Worm (Caenorhabditis elegans) whole organism, L4 larva: Measurements from ENCODE around the gene EGAP1.5.

Experiments
- F37D6.2 ChIP-seq: sonication (generic microtip); optimal IDR thresholded peaks from 2 replicates; lab custom pipeline; 2016; ENCODE audit warnings: mild to moderate bottlenecking, missing genetic modification characterization, missing compliant biosample characterization
- F44E2.7 ChIP-seq: fragments of 200-800 bp; sonication (Bioruptor generic); IDR thresholded peaks from 2 replicates; pipeline ENCODE4 v2.1.2; 2022; ENCODE audit warnings: missing genetic modification characterization, missing compliant biosample characterization
- F49E8.2 ChIP-seq: sonication (generic microtip); optimal IDR thresholded peaks from 2 replicates; lab custom pipeline; 2016; ENCODE audit warnings: missing compliant biosample characterization, mild to moderate bottlenecking, missing genetic modification characterization, borderline replicate concordance
- T26A8.4 ChIP-seq: fragments of 200-800 bp; sonication (Bioruptor generic); IDR thresholded peaks from 2 replicates; pipeline ENCODE4 v1.3.6; 2022; ENCODE audit warnings: missing genetic modification characterization, missing compliant biosample characterization
- Y105C5A.15 ChIP-seq: fragments of 200-800 bp; sonication (Bioruptor generic); IDR thresholded peaks from 2 replicates; pipeline ENCODE4 v1.3.6; 2022; ENCODE audit warnings: missing genetic modification characterization, missing compliant biosample characterization
- ZK337.2 ChIP-seq: fragments of 200-800 bp; sonication (Bioruptor generic); IDR thresholded peaks from 2 replicates; pipeline ENCODE4 v1.3.6; 2022; ENCODE audit warnings: missing genetic modification reagents, missing genetic modification characterization, missing compliant biosample characterization
- ZK546.5 ChIP-seq, 2 experiments: sonication (generic microtip); optimal IDR thresholded peaks; 2 replicates each; lab custom pipeline; 2017; ENCODE audit warnings: missing biosample characterization in 2 of 2, missing genetic modification characterization in 2 of 2
- aly-2 ChIP-seq: sonication (generic microtip); optimal IDR thresholded peaks from 2 replicates; lab custom pipeline; 2018; ENCODE audit warnings: missing biosample characterization, missing genetic modification characterization
- attf-4 ChIP-seq: sonication (generic microtip); optimal IDR thresholded peaks from 3 replicates; lab custom pipeline; 2017; ENCODE audit warnings: missing biosample characterization, missing genetic modification characterization
- ceh-20 ChIP-seq: fragments of 200-800 bp; sonication (Bioruptor generic); IDR thresholded peaks from 2 replicates; pipeline ENCODE4 v1.3.6; 2022; ENCODE audit warnings: missing genetic modification reagents, missing genetic modification characterization, missing compliant biosample characterization
- ceh-28 ChIP-seq: fragments of 150-350 bp; optimal IDR thresholded peaks from 2 replicates; lab custom pipeline; 2014; ENCODE audit warnings: missing biosample characterization, missing genetic modification reagents, missing genetic modification characterization
- daf-12 ChIP-seq: fragments of 150-350 bp; optimal IDR thresholded peaks from 2 replicates; lab custom pipeline; 2014; ENCODE audit warnings: missing biosample characterization, missing genetic modification reagents, missing genetic modification characterization
- daf-16 ChIP-seq, 3 experiments: sonication (generic microtip); optimal IDR thresholded peaks; 2 replicates each; lab custom pipeline; 2016 to 2017; ENCODE audit warnings: missing genetic modification characterization in 3 of 3, missing genetic modification reagents in 3 of 3, mild to moderate bottlenecking in 2 of 3, missing compliant biosample characterization in 2 of 3, missing biosample characterization in 1 of 3, moderate library complexity in 1 of 3
- dpl-1 ChIP-seq: fragments of 150-350 bp; optimal IDR thresholded peaks from 2 replicates; lab custom pipeline; 2014; ENCODE audit warnings: missing biosample characterization, missing genetic modification reagents, missing genetic modification characterization
- dve-1 ChIP-seq: sonication (generic microtip); optimal IDR thresholded peaks from 2 replicates; lab custom pipeline; 2017; ENCODE audit warnings: antibody characterized with exemption, mild to moderate bottlenecking, missing genetic modification characterization, missing compliant biosample characterization; ENCODE audit not compliant: insufficient read depth
- hif-1 ChIP-seq, 2 experiments: sonication (generic microtip); optimal IDR thresholded peaks; 2 replicates each; lab custom pipeline; 2016 to 2017; ENCODE audit warnings: missing compliant biosample characterization in 2 of 2, missing genetic modification characterization in 2 of 2, missing genetic modification reagents in 2 of 2, missing genotype in 2 of 2, mild to moderate bottlenecking in 1 of 2
- lin-1 ChIP-seq: fragments of 200-800 bp; sonication (Bioruptor generic); IDR thresholded peaks from 2 replicates; pipeline ENCODE4 v1.3.6; 2022; ENCODE audit warnings: missing genetic modification reagents, missing genetic modification characterization, missing compliant biosample characterization
- lin-15B ChIP-seq: fragments of 150-350 bp; sonication (generic microtip); optimal IDR thresholded peaks from 3 replicates; lab custom pipeline; 2014; ENCODE audit warnings: missing biosample characterization, missing genetic modification characterization
- lin-29 ChIP-seq: fragments of 200-800 bp; sonication (Bioruptor generic); IDR thresholded peaks from 2 replicates; pipeline ENCODE4 v1.3.6; 2022; ENCODE audit warnings: missing genetic modification reagents, missing genetic modification characterization, missing compliant biosample characterization
- lir-3 ChIP-seq: sonication (generic microtip); optimal IDR thresholded peaks from 2 replicates; lab custom pipeline; 2016; ENCODE audit warnings: mild to moderate bottlenecking, missing genetic modification characterization, missing compliant biosample characterization
- lsy-2 ChIP-seq, 2 experiments: fragments of 150-350 bp in 1 of 2; sonication (generic microtip) in 1 of 2; optimal IDR thresholded peaks; 2 replicates each; lab custom pipeline; 2014 to 2017; ENCODE audit warnings: missing biosample characterization in 2 of 2, missing genetic modification characterization in 2 of 2
- madf-5 ChIP-seq, 2 experiments: fragments of 200-800 bp; sonication (Bioruptor generic); IDR thresholded peaks; 2 replicates each; pipeline ENCODE4 v1.3.6; 2022; ENCODE audit warnings: missing compliant biosample characterization in 2 of 2, missing genetic modification characterization in 2 of 2
- madf-9 ChIP-seq: fragments of 200-800 bp; sonication (Bioruptor generic); conservative IDR thresholded peaks from 2 replicates; pipeline ENCODE4 v1.3.6; 2022; ENCODE audit warnings: missing genetic modification reagents, missing genetic modification characterization, missing compliant biosample characterization
- mdl-1 ChIP-seq, 2 experiments: fragments of 150-350 bp in 1 of 2; sonication (generic microtip) in 1 of 2; optimal IDR thresholded peaks; 2 replicates each; lab custom pipeline; 2014 to 2017; ENCODE audit warnings: missing biosample characterization in 2 of 2, missing genetic modification characterization in 2 of 2
- mdt-29 ChIP-seq: fragments of 200-800 bp; sonication (Bioruptor generic); IDR thresholded peaks from 2 replicates; pipeline ENCODE4 v1.3.6; 2022; ENCODE audit warnings: missing genetic modification reagents, missing genetic modification characterization, missing compliant biosample characterization
- mes-2 ChIP-seq: sonication (generic microtip); optimal IDR thresholded peaks from 2 replicates; lab custom pipeline; 2016; ENCODE audit warnings: missing genotype, mild to moderate bottlenecking, missing genetic modification characterization, missing compliant biosample characterization; ENCODE audit not compliant: poor library complexity, severe bottlenecking
- mxl-3 ChIP-seq: fragments of 200-800 bp; sonication (Bioruptor generic); optimal IDR thresholded peaks from 2 replicates; lab custom pipeline; 2018; ENCODE audit warnings: mild to moderate bottlenecking, missing genetic modification characterization, missing compliant biosample characterization
- nhr-102 ChIP-seq: sonication (generic microtip); optimal IDR thresholded peaks from 2 replicates; lab custom pipeline; 2016; ENCODE audit warnings: mild to moderate bottlenecking, missing genetic modification characterization, moderate library complexity, missing compliant biosample characterization
- nhr-11 ChIP-seq: fragments of 150-350 bp; optimal IDR thresholded peaks from 2 replicates; lab custom pipeline; 2014; ENCODE audit warnings: missing biosample characterization, missing genetic modification characterization
- nhr-237 ChIP-seq: sonication (generic microtip); optimal IDR thresholded peaks from 2 replicates; lab custom pipeline; 2017; ENCODE audit warnings: missing biosample characterization, missing genetic modification characterization
- nhr-25 ChIP-seq: sonication (generic microtip); optimal IDR thresholded peaks from 2 replicates; lab custom pipeline; 2017; ENCODE audit warnings: missing genetic modification characterization, mild to moderate bottlenecking, missing compliant biosample characterization, antibody characterized with exemption, moderate library complexity, borderline replicate concordance; ENCODE audit not compliant: insufficient read depth
- nhr-42 ChIP-seq: fragments of 200-800 bp; sonication (Bioruptor generic); IDR thresholded peaks from 2 replicates; pipeline ENCODE4 v1.3.6; 2022; ENCODE audit warnings: missing genetic modification characterization, missing compliant biosample characterization
- nhr-48 ChIP-seq: sonication (generic microtip); optimal IDR thresholded peaks from 2 replicates; lab custom pipeline; 2016; ENCODE audit warnings: mild to moderate bottlenecking, missing genetic modification characterization, missing compliant biosample characterization
- nhr-76 ChIP-seq: fragments of 150-350 bp; optimal IDR thresholded peaks from 2 replicates; lab custom pipeline; 2014; ENCODE audit warnings: missing biosample characterization, missing genetic modification characterization
- nhr-77 ChIP-seq: fragments of 150-350 bp; optimal IDR thresholded peaks from 2 replicates; lab custom pipeline; 2014; ENCODE audit warnings: missing biosample characterization, missing genetic modification characterization
- pha-4 ChIP-seq, 2 experiments: fragments of 150-350 bp in 1 of 2; fragments of 200-800 bp in 1 of 2; sonication (Bioruptor generic) in 1 of 2; IDR thresholded peaks in 1 of 2; optimal IDR thresholded peaks in 1 of 2; 2 replicates each; pipeline versions ENCODE4 v1.3.6 to Lab custom; 2014 to 2022; ENCODE audit warnings: missing genetic modification characterization in 2 of 2, missing genetic modification reagents in 2 of 2, missing biosample characterization in 1 of 2, missing compliant biosample characterization in 1 of 2
- php-3 ChIP-seq: fragments of 200-800 bp; sonication (Bioruptor generic); IDR thresholded peaks from 2 replicates; pipeline ENCODE4 v1.3.6; 2022; ENCODE audit warnings: missing genetic modification reagents, missing genetic modification characterization, missing compliant biosample characterization
- skn-1 ChIP-seq: fragments of 150-350 bp; optimal IDR thresholded peaks from 2 replicates; lab custom pipeline; 2014; ENCODE audit warnings: missing biosample characterization, missing genetic modification characterization
- snpc-1.2 ChIP-seq: fragments of 200-800 bp; sonication (Bioruptor generic); IDR thresholded peaks from 2 replicates; pipeline ENCODE4 v1.3.6; 2022; ENCODE audit warnings: missing genetic modification reagents, missing genetic modification characterization, missing compliant biosample characterization
- spr-1 ChIP-seq: sonication (generic microtip); optimal IDR thresholded peaks from 2 replicates; lab custom pipeline; 2016; ENCODE audit warnings: mild to moderate bottlenecking, missing genetic modification characterization, missing compliant biosample characterization
- spr-3 ChIP-seq: fragments of 200-800 bp; sonication (Bioruptor generic); optimal IDR thresholded peaks from 2 replicates; lab custom pipeline; 2018; ENCODE audit warnings: mild to moderate bottlenecking, missing genetic modification characterization, missing compliant biosample characterization
- tra-1 ChIP-seq: fragments of 200-800 bp; sonication (Bioruptor generic); IDR thresholded peaks from 2 replicates; pipeline ENCODE4 v1.3.6; 2022; ENCODE audit warnings: missing genetic modification reagents, missing genetic modification characterization, missing compliant biosample characterization
- unc-62 ChIP-seq, 3 experiments: fragments of 150-350 bp in 1 of 3; sonication (generic microtip); optimal IDR thresholded peaks in 2 of 3; peaks in 1 of 3; 1 replicate in 1 of 3; 2 replicates in 2 of 3; lab custom pipeline; 2014 to 2017; ENCODE audit warnings: missing biosample characterization in 3 of 3, missing genetic modification characterization in 3 of 3, missing genetic modification reagents in 3 of 3, missing genotype in 1 of 3
- zfp-3 ChIP-seq: fragments of 200-800 bp; sonication (Bioruptor generic); conservative IDR thresholded peaks from 2 replicates; pipeline ENCODE4 v1.3.6; 2022; ENCODE audit warnings: missing genetic modification reagents, missing genetic modification characterization, missing compliant biosample characterization
- zip-11 ChIP-seq: fragments of 200-800 bp; sonication (Bioruptor generic); IDR thresholded peaks from 2 replicates; pipeline ENCODE4 v1.3.6; 2022; ENCODE audit warnings: missing genetic modification characterization, missing compliant biosample characterization
- zip-2 ChIP-seq: fragments of 150-350 bp; optimal IDR thresholded peaks from 2 replicates; lab custom pipeline; 2014; ENCODE audit warnings: missing biosample characterization, missing genetic modification characterization

The EGAP1.5 gene

DNA sequence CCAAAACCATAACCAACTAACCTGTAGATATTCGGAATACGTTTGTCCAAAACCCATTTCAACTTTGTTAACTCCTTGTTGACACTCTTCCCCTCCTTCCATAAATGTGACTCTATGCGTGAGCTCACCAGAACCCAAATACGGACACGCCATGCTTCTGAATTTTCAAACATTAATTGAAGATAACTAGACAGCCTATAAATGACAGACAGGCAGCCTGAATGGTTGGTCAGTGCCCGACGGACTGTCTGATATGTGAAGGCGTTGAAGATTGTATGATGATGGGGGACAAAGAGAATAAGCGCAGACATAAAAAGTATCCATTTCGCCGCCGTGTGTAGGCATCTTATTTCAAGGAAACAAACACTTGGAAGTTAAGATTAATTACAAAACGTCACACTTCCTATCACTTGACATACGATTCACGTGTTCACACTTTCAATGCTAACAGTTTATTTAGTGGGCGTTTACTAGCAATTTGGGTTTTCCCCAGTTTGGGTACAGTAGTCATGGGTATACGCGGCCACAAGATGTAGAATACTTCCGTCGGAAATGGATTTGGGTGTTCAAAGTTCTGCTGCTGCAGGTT lies 11.6 kb upstream of the EGAP1.5 start, which contains the start of the genes tdo-2 and C28H8.2 (continued):
- TF ChIP-seq dpl-1 (GFP tag; lab: Kevin White, UChicago) (peak; percentile 6), zip-2 (tag; lab: Kevin White, UChicago) (no peak)

DNA sequence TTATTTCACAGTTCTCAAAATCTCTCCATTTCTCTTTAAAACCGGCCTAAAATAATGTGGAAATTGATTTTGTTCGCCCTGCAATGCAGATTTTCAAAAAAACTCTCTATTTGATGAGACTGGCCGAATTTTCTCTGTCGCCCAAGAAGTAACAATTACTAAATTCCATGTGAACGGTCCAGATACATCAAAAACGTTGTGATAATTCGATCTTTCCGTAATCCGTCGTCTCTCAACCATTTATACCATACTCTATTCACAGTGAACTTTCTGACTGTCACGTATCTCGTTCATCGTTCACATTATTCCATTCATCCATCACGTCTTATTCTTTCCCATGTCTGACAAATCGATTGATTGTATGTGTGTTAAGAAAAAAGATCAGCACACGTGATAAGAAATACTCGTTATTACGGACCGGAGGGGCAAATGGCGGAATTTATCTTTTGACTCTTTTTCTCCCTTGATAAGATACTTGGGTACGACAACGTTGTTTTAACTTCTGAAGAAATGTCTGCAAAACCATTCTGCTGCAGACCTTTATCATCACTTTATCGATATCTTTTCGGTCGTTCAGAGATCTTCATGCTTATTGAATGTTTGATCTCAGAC lies 10.3 kb upstream of the EGAP1.5 start:
- TF ChIP-seq snpc-1.2 (GFP tag; lab: Robert Waterston, UW) (no peak), F37D6.2 (tag; lab: Kevin White, UChicago) (no peak), mdl-1 (tag; optimal IDR thresholded peaks at IDR 0.05; lab: Kevin White, UChicago) (peak in 1 of 2 experiments; percentile 36), daf-16 (GFP tag; optimal IDR thresholded peaks at IDR 0.05; lab: Kevin White, UChicago) (no peak), daf-16 (tag; optimal IDR thresholded peaks at IDR 0.05; lab: Kevin White, UChicago) (no peak), ZK546.5 (tag; optimal IDR thresholded peaks at IDR 0.05; lab: Kevin White, UChicago) (no peak), php-3 (GFP tag; lab: Robert Waterston, UW) (no peak), lin-1 (GFP tag; lab: Robert Waterston, UW) (no peak), ZK337.2 (GFP tag; lab: Robert Waterston, UW) (no peak), unc-62 (GFP tag; optimal IDR thresholded peaks at IDR 0.05 in 1 of 2; lab: Kevin White, UChicago) (peak in 1 of 2 experiments; percentile 88), unc-62 (tag; optimal IDR thresholded peaks at IDR 0.05; lab: Kevin White, UChicago) (no peak), hif-1 (tag; optimal IDR thresholded peaks at IDR 0.05; lab: Kevin White, UChicago) (no peak), pha-4 (GFP tag; IDR thresholded peaks at IDR 0.05; lab: Robert Waterston, UW) (no peak), pha-4 (tag; optimal IDR thresholded peaks at IDR 0.05; lab: Kevin White, UChicago) (no peak), nhr-48 (tag; lab: Kevin White, UChicago) (peak; percentile 90), mxl-3 (GFP tag; lab: Kevin White, UChicago) (peak; percentile 70), tra-1 (GFP tag; lab: Robert Waterston, UW) (no peak), Y105C5A.15 (GFP tag; lab: Robert Waterston, UW) (no peak), dve-1 (tag; lab: Kevin White, UChicago) (peak; percentile 34), nhr-76 (tag; lab: Kevin White, UChicago) (no peak), F49E8.2 (tag; lab: Kevin White, UChicago) (no peak), lin-15B (tag; lab: Kevin White, UChicago) (no peak), lin-29 (GFP tag; lab: Robert Waterston, UW) (no peak), ceh-20 (GFP tag; lab: Robert Waterston, UW) (no peak), daf-12 (tag; lab: Kevin White, UChicago) (no peak), mes-2 (tag; lab: Kevin White, UChicago) (no peak), nhr-77 (no peak), nhr-102 (tag; lab: Kevin White, UChicago) (no peak), madf-5 (GFP tag; IDR thresholded peaks at IDR 0.05; lab: Robert Waterston, UW) (no peak), nhr-25 (peak; percentile 3), aly-2 (no peak), F44E2.7 (GFP tag; lab: Robert Waterston, UW) (no peak), skn-1 (no peak), attf-4 (tag; lab: Kevin White, UChicago) (no peak), ceh-28 (peak; percentile 15), nhr-42 (GFP tag; lab: Robert Waterston, UW) (no peak), zip-11 (no peak), spr-1 (tag; lab: Kevin White, UChicago) (no peak), spr-3 (GFP tag; lab: Kevin White, UChicago) (no peak), zfp-3 (no peak), lsy-2 (tag; optimal IDR thresholded peaks at IDR 0.05; lab: Kevin White, UChicago) (peak in 1 of 2 experiments; percentile 20), madf-9 (no peak), mdt-29 (GFP tag; lab: Robert Waterston, UW) (no peak), lir-3 (tag; lab: Kevin White, UChicago) (no peak), nhr-11 (tag; lab: Kevin White, UChicago) (no peak), nhr-237 (tag; lab: Kevin White, UChicago) (no peak), T26A8.4 (no peak)
